Worm (Caenorhabditis elegans) whole organism, L4 larva: Measurements from ENCODE around the gene F56C3.8.

Source experiments
- ceh-62 ChIP-seq: sonication (generic microtip); optimal IDR thresholded peaks from 2 replicates; lab custom pipeline; 2017; ENCODE audit warnings: missing biosample characterization, missing genetic modification characterization
- nhr-11 ChIP-seq: fragments of 150-350 bp; optimal IDR thresholded peaks from 2 replicates; lab custom pipeline; 2014; ENCODE audit warnings: missing biosample characterization, missing genetic modification characterization
- tra-1 ChIP-seq: fragments of 200-800 bp; sonication (Bioruptor generic); IDR thresholded peaks from 2 replicates; pipeline ENCODE4 v1.3.6; 2022; ENCODE audit warnings: missing genetic modification reagents, missing genetic modification characterization, missing compliant biosample characterization
- zag-1 ChIP-seq: fragments of 150-350 bp; optimal IDR thresholded peaks from 2 replicates; lab custom pipeline; 2014; ENCODE audit warnings: missing biosample characterization, missing genetic modification characterization

DNA sequence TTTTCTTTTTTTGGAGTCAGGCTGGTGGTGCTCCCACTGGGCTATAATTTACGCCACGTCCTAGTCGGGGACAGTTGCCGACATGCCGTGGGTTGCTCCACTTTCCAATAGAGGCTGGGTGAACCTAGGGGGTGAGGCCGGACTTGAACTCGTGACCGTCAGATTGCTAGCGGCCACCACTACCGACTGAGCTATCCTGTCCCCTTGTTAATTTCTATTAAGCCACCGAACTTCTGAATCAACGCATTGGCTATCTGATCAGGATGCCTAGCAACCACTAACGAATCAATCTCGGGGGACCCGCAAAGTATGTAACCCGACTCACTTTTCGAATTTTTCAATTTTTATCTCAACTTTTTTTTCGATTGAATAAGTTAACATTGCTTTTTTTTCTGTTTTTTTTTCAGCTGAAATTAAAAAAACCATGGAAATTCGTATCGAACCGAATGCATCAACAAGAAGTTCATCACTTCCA is 2.5 kb upstream of the F56C3.8 start, which contains the start of gene F56C3.1:
- no peak for TF ChIP-seq ceh-62
- TF ChIP-seq nhr-11 (tag; lab: Kevin White, UChicago), result no peak
- TF ChIP-seq tra-1 (GFP tag; lab: Robert Waterston, UW), result no peak
- no peak for TF ChIP-seq zag-1 (tag; lab: Kevin White, UChicago)
